Worm (Caenorhabditis elegans) whole organism, midembryonic: ENCODE results near the gene Y51A2A.5.

Source experiments
- T22C8.4 ChIP-seq: fragments of 200-800 bp; sonication (Bioruptor generic); IDR thresholded peaks from 2 replicates; pipeline ENCODE4 v1.3.6; 2022; ENCODE audit warnings: missing genetic modification characterization, missing compliant biosample characterization
- cog-1 ChIP-seq: sonication (generic microtip); optimal IDR thresholded peaks from 2 replicates; lab custom pipeline; 2016; ENCODE audit warnings: missing genetic modification characterization, missing compliant biosample characterization
- klf-2 ChIP-seq: fragments of 200-800 bp; sonication (Bioruptor generic); conservative IDR thresholded peaks from 2 replicates; pipeline ENCODE4 v1.3.6; 2022; ENCODE audit warnings: missing genetic modification reagents, missing genetic modification characterization, missing compliant biosample characterization
- med-1 ChIP-seq: sonication (generic microtip); optimal IDR thresholded peaks from 2 replicates; lab custom pipeline; 2017; ENCODE audit warnings: missing genetic modification characterization, mild to moderate bottlenecking, missing compliant biosample characterization, antibody characterized with exemption, missing genetic modification reagents; ENCODE audit not compliant: insufficient read depth
- tab-1 ChIP-seq: fragments of 200-800 bp; sonication (Bioruptor generic); IDR thresholded peaks from 2 replicates; pipeline ENCODE4 v1.3.6; 2022; ENCODE audit warnings: missing genetic modification characterization, missing compliant biosample characterization
- ztf-23 ChIP-seq: fragments of 200-800 bp; sonication (Bioruptor generic); IDR thresholded peaks from 2 replicates; pipeline ENCODE4 v1.3.6; 2022; ENCODE audit warnings: missing genetic modification reagents, missing genetic modification characterization, missing compliant biosample characterization
- ztf-29 ChIP-seq: fragments of 200-800 bp; sonication (Bioruptor generic); IDR thresholded peaks from 2 replicates; pipeline ENCODE4 v1.3.6; 2022; ENCODE audit warnings: missing genetic modification reagents, missing genetic modification characterization, missing compliant biosample characterization

DNA sequence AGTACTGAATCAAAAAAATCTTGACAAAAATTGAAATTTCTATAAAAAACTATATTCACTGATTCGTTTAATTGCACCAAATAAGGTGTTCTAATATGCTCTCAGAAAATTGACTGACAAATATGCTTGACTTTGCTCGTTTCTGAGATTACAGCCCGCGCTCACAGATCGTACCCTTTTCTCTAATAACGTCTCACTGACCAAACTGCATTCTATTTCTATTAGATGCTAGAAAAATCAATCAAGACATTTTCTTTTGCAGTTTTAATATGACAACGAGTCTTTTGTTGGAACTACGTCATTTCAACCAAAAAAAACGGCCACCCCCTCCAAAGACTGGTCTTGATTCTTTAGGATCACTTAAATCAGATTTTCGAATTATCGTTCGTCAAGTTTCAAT is 16.0 kb upstream of the Y51A2A.5 start, which contains the start of gene clec-247:
- TF ChIP-seq tab-1 (GFP tag; lab: Robert Waterston, UW) (no peak), ztf-29 (GFP tag; lab: Robert Waterston, UW) (no peak), ztf-23 (GFP tag; lab: Robert Waterston, UW) (no peak), cog-1 (tag; lab: Kevin White, UChicago) (no peak), T22C8.4 (no peak), klf-2 (GFP tag; lab: Robert Waterston, UW) (no peak), med-1 (GFP tag; lab: Kevin White, UChicago) (no peak)
